Fruit fly (Drosophila melanogaster) whole organism, embryonic: ENCODE results near the gene CG8372.

Experiments
- Atf6 ChIP-seq: fragments of 200-800 bp; sonication (Bioruptor generic); IDR thresholded peaks from 2 replicates; pipeline ENCODE4 v1.3.6; 2022; ENCODE audit warnings: missing biosample characterization, missing genetic modification characterization
- Awh ChIP-seq: fragments of 200-800 bp; sonication (Bioruptor generic); IDR thresholded peaks from 2 replicates; pipeline ENCODE4, ENCODE4 v1.3.6; 2022; ENCODE audit warnings: missing biosample characterization, missing genetic modification characterization
- B-H2 ChIP-seq: fragments of 200-800 bp; sonication (Bioruptor generic); optimal IDR thresholded peaks from 2 replicates; lab custom pipeline; 2018; ENCODE audit warnings: missing biosample characterization, mild to moderate bottlenecking, missing genetic modification characterization
- CG11696 ChIP-seq: fragments of 200-800 bp; sonication (Bioruptor generic); IDR thresholded peaks from 2 replicates; pipeline ENCODE4 v1.3.6; 2022; ENCODE audit warnings: missing biosample characterization, missing genetic modification characterization
- CG12391 ChIP-seq: fragments of 200-800 bp; sonication (Bioruptor generic); optimal IDR thresholded peaks from 3 replicates; lab custom pipeline; 2018; ENCODE audit warnings: missing biosample characterization, mild to moderate bottlenecking, missing genetic modification characterization, moderate library complexity
- CG13775 ChIP-seq: fragments of 200-800 bp; sonication (Bioruptor generic); optimal IDR thresholded peaks from 3 replicates; lab custom pipeline; 2017; ENCODE audit warnings: missing biosample characterization, mild to moderate bottlenecking, missing genetic modification characterization
- CG13894 ChIP-seq: fragments of 200-800 bp; sonication (Bioruptor generic); optimal IDR thresholded peaks from 3 replicates; lab custom pipeline; 2018; ENCODE audit warnings: missing biosample characterization, mild to moderate bottlenecking, missing genetic modification characterization, moderate library complexity
- CG15514 ChIP-seq: fragments of 200-800 bp; sonication (Bioruptor generic); optimal IDR thresholded peaks from 3 replicates; lab custom pipeline; 2017; ENCODE audit warnings: missing biosample characterization, missing genetic modification characterization, mild to moderate bottlenecking, moderate library complexity, missing genetic modification reagents
- CG15696 ChIP-seq: fragments of 200-800 bp; sonication (Bioruptor generic); optimal IDR thresholded peaks from 2 replicates; lab custom pipeline; 2019; ENCODE audit warnings: missing biosample characterization, mild to moderate bottlenecking, missing genetic modification characterization, moderate library complexity
- CG16815 ChIP-seq: fragments of 200-800 bp; sonication (Bioruptor generic); optimal IDR thresholded peaks from 3 replicates; lab custom pipeline; 2017; ENCODE audit warnings: missing biosample characterization, mild to moderate bottlenecking, missing genetic modification characterization
- CG17829 ChIP-seq: fragments of 200-800 bp; optimal IDR thresholded peaks from 2 replicates; lab custom pipeline; 2019; ENCODE audit warnings: missing biosample characterization, mild to moderate bottlenecking, missing genetic modification characterization, moderate library complexity
- CG2678 ChIP-seq: fragments of 200-800 bp; sonication (Bioruptor generic); optimal IDR thresholded peaks from 3 replicates; lab custom pipeline; 2019; ENCODE audit warnings: missing biosample characterization, mild to moderate bottlenecking, missing genetic modification characterization, moderate library complexity
- CG30403 ChIP-seq: fragments of 200-800 bp; sonication (Bioruptor generic); optimal IDR thresholded peaks from 3 replicates; lab custom pipeline; 2016; ENCODE audit warnings: missing biosample characterization, missing genetic modification characterization
- CG31365 ChIP-seq: fragments of 200-800 bp; sonication (Bioruptor generic); optimal IDR thresholded peaks from 2 replicates; lab custom pipeline; 2018; ENCODE audit warnings: missing biosample characterization, mild to moderate bottlenecking, missing genetic modification characterization
- CG32532 ChIP-seq: fragments of 200-800 bp; sonication (Bioruptor generic); IDR thresholded peaks from 2 replicates; pipeline ENCODE4 v1.3.6; 2022; ENCODE audit warnings: missing biosample characterization, missing genetic modification characterization
- CG4707 ChIP-seq: fragments of 200-800 bp; sonication (Bioruptor generic); optimal IDR thresholded peaks from 2 replicates; lab custom pipeline; 2018; ENCODE audit warnings: missing biosample characterization, mild to moderate bottlenecking, missing genetic modification characterization, moderate library complexity
- CG6175 ChIP-seq: fragments of 200-800 bp; sonication (Bioruptor generic); IDR thresholded peaks from 3 replicates; pipeline ENCODE4 v1.3.6; 2022; ENCODE audit warnings: missing biosample characterization, missing genetic modification characterization
- Dek ChIP-seq: fragments of 200-800 bp; sonication (Bioruptor generic); optimal IDR thresholded peaks from 3 replicates; lab custom pipeline; 2019; ENCODE audit warnings: missing biosample characterization, mild to moderate bottlenecking, missing genetic modification characterization, moderate library complexity
- Dp ChIP-seq: fragments of 200-800 bp; sonication (Bioruptor generic); optimal IDR thresholded peaks from 2 replicates; lab custom pipeline; 2018; ENCODE audit warnings: missing biosample characterization, mild to moderate bottlenecking, missing genetic modification characterization, moderate library complexity
- Ets97D ChIP-seq: fragments of 200-800 bp; sonication (Bioruptor generic); optimal IDR thresholded peaks from 3 replicates; lab custom pipeline; 2016; ENCODE audit warnings: missing biosample characterization, missing genetic modification characterization
- Hr51 ChIP-seq, 2 experiments: fragments of 200-800 bp; sonication (Bioruptor generic); optimal IDR thresholded peaks; 2 replicates in 1 of 2; 3 replicates in 1 of 2; lab custom pipeline; 2016 to 2018; ENCODE audit warnings: missing biosample characterization in 2 of 2, missing genetic modification characterization in 2 of 2, mild to moderate bottlenecking in 1 of 2, moderate library complexity in 1 of 2
- Lpt ChIP-seq: fragments of >200 bp; optimal IDR thresholded peaks from 2 replicates; lab custom pipeline; 2018; ENCODE audit warnings: missing biosample characterization, missing genetic modification characterization
- Med ChIP-seq: fragments of 200-800 bp; sonication (Bioruptor generic); peaks from one replicate; lab custom pipeline; 2016; ENCODE audit warnings: missing biosample characterization, missing genetic modification characterization, mild to moderate bottlenecking, inconsistent platforms, moderate library complexity
- NC2β ChIP-seq: fragments of 200-800 bp; sonication (Bioruptor generic); optimal IDR thresholded peaks from 2 replicates; lab custom pipeline; 2016; ENCODE audit warnings: missing biosample characterization, missing genetic modification characterization
- Nf-YA ChIP-seq: fragments of 200-800 bp; sonication (Bioruptor generic); IDR thresholded peaks from 2 replicates; pipeline ENCODE4 v1.3.6; 2022; ENCODE audit warnings: missing biosample characterization, missing genetic modification characterization
- Rfx ChIP-seq: fragments of 200-800 bp; sonication (Bioruptor generic); IDR thresholded peaks from 2 replicates; pipeline ENCODE4 v1.3.6; 2022; ENCODE audit warnings: missing biosample characterization, missing genetic modification characterization
- Rx ChIP-seq: fragments of 200-800 bp; sonication (Bioruptor generic); IDR thresholded peaks from 2 replicates; pipeline ENCODE4 v1.3.6; 2022; ENCODE audit warnings: missing biosample characterization, missing genetic modification characterization
- Sox102F ChIP-seq: fragments of 200-800 bp; sonication (Bioruptor generic); optimal IDR thresholded peaks from 2 replicates; lab custom pipeline; 2018; ENCODE audit warnings: missing biosample characterization, mild to moderate bottlenecking, missing genetic modification characterization, moderate library complexity
- ash1 ChIP-seq: fragments of 200-800 bp; sonication (Bioruptor generic); optimal IDR thresholded peaks from 2 replicates; lab custom pipeline; 2018; ENCODE audit warnings: missing biosample characterization, mild to moderate bottlenecking, missing genetic modification characterization
- br ChIP-seq: fragments of >200 bp; optimal IDR thresholded peaks from 2 replicates; lab custom pipeline; 2017
- cg ChIP-seq: fragments of 200-800 bp; sonication (Bioruptor generic); optimal IDR thresholded peaks from 3 replicates; lab custom pipeline; 2019; ENCODE audit warnings: missing biosample characterization, mild to moderate bottlenecking, missing genetic modification characterization, moderate library complexity
- crol ChIP-seq: fragments of 200-800 bp; sonication (Bioruptor generic); IDR thresholded peaks from 2 replicates; pipeline ENCODE4 v1.3.6; 2022; ENCODE audit warnings: missing biosample characterization, missing genetic modification characterization
- crp ChIP-seq, 2 experiments: fragments of 200-800 bp; sonication (Bioruptor generic); optimal IDR thresholded peaks; 2 replicates in 1 of 2; 3 replicates in 1 of 2; lab custom pipeline; 2017; ENCODE audit warnings: missing biosample characterization in 2 of 2, missing genetic modification characterization in 2 of 2, mild to moderate bottlenecking in 1 of 2, moderate library complexity in 1 of 2
- disco-r ChIP-seq: fragments of 200-800 bp; sonication (Bioruptor generic); optimal IDR thresholded peaks from 2 replicates; lab custom pipeline; 2016; ENCODE audit warnings: missing biosample characterization, missing genetic modification characterization
- dysf ChIP-seq: fragments of 200-800 bp; sonication (Bioruptor generic); IDR thresholded peaks from 3 replicates; pipeline ENCODE4 v1.3.6; 2022; ENCODE audit warnings: missing biosample characterization, missing genetic modification characterization
- gcm2 ChIP-seq: fragments of 200-800 bp; sonication (Bioruptor generic); optimal IDR thresholded peaks from 2 replicates; lab custom pipeline; 2016; ENCODE audit warnings: missing biosample characterization, missing genetic modification characterization
- grau ChIP-seq: fragments of 200-800 bp; optimal IDR thresholded peaks from 3 replicates; lab custom pipeline; 2019; ENCODE audit warnings: missing biosample characterization, mild to moderate bottlenecking, missing genetic modification characterization, moderate library complexity
- kay ChIP-seq: fragments of 200-800 bp; sonication (Bioruptor generic); optimal IDR thresholded peaks from 2 replicates; lab custom pipeline; 2016; ENCODE audit warnings: missing biosample characterization, missing genetic modification characterization
- kni ChIP-seq: fragments of 200-800 bp; sonication (Bioruptor generic); optimal IDR thresholded peaks from 3 replicates; lab custom pipeline; 2017; ENCODE audit warnings: mild to moderate bottlenecking, missing biosample characterization, missing genetic modification reagents, missing genetic modification characterization
- mirr ChIP-seq: fragments of 200-800 bp; sonication (Bioruptor generic); optimal IDR thresholded peaks from 3 replicates; lab custom pipeline; 2018; ENCODE audit warnings: missing biosample characterization, mild to moderate bottlenecking, missing genetic modification characterization
- nau ChIP-seq: fragments of 200-800 bp; sonication (Bioruptor generic); optimal IDR thresholded peaks from 3 replicates; lab custom pipeline; 2017; ENCODE audit warnings: missing biosample characterization, mild to moderate bottlenecking, missing genetic modification characterization, missing genetic modification reagents
- nerfin-2 ChIP-seq: fragments of 200-800 bp; sonication (Bioruptor generic); IDR thresholded peaks from 2 replicates; pipeline ENCODE4 v1.3.6; 2022; ENCODE audit warnings: missing biosample characterization, missing genetic modification characterization; ENCODE audit not compliant: partially characterized antibody
- pb ChIP-seq: fragments of 200-800 bp; sonication (Bioruptor generic); optimal IDR thresholded peaks from 3 replicates; lab custom pipeline; 2016; ENCODE audit warnings: missing biosample characterization, missing genetic modification characterization
- peb ChIP-seq: fragments of 200-800 bp; sonication (Bioruptor generic); IDR thresholded peaks from 2 replicates; pipeline ENCODE4 v1.3.6; 2022; ENCODE audit warnings: missing biosample characterization, missing genetic modification characterization
- pfk ChIP-seq: fragments of 200-800 bp; sonication (Bioruptor generic); optimal IDR thresholded peaks from 2 replicates; lab custom pipeline; 2018; ENCODE audit warnings: missing biosample characterization, mild to moderate bottlenecking, missing genetic modification characterization, moderate library complexity
- rib ChIP-seq: fragments of 200-800 bp; sonication (Bioruptor generic); IDR thresholded peaks from 2 replicates; pipeline ENCODE4 v1.3.6; 2022; ENCODE audit warnings: missing biosample characterization, missing genetic modification characterization
- scrt ChIP-seq: fragments of 200-800 bp; sonication (Bioruptor generic); optimal IDR thresholded peaks from 2 replicates; lab custom pipeline; 2018; ENCODE audit warnings: missing biosample characterization, mild to moderate bottlenecking, missing genetic modification characterization, moderate library complexity
- sim ChIP-seq: fragments of 200-800 bp; sonication (Bioruptor generic); IDR thresholded peaks from 2 replicates; pipeline ENCODE4 v1.3.6; 2022; ENCODE audit warnings: missing biosample characterization, missing genetic modification characterization
- vvl ChIP-seq: fragments of 200-800 bp; sonication (Bioruptor generic); IDR thresholded peaks from 2 replicates; pipeline ENCODE4 v1.3.6; 2022; ENCODE audit warnings: missing biosample characterization, missing genetic modification characterization

Gene CG8372

DNA sequence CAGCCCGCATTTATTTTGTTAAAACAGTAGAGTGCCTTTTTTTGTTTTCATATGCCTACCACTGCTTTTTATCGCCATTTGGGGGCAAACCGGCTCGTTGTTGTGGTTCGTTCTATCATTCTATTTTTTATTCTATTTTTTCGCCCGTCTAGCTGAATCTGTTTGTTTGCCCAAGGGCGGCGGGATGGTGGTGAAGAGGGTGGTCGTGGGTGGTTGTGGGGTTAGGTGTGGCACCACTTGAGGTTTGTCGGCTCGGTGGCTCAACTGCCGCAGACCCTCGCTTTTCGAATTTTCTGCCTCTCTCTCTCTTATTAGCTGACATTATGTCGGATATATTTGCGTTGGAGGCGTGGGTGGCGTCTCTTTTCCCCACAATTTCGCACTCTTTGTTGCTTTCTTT, 41.2 kb downstream of the CG8372 start (continued):
- no peak for TF ChIP-seq CG16815 (GFP tag; lab: Kevin White, UChicago)
- no peak for TF ChIP-seq kni

DNA sequence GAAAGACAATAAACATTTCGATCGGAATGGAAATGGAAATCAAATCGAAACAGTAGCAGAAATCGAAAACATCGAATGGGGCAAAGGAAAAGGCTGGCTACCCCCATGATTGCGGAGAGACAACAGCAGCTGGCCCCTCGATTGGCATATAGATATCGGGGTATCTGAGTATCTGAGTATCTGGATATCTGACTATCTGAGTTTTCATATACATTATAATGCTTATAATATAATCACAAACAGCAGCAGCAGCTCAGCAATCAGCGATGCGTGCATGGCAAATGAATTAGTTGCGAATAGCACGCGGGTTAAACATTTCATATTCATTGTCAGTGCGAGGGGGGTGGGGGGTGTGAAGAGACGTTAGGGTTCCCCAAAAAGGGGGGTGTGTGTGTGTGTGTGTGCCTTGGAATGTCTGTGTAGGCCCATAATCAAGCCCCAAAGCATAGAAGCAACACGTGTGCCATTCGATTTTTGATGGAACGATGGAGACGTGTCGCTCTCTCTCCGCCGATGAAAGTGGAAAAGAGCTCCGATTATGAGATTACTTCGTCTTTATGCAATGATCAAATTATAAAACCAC, 42.0 kb downstream of the CG8372 start:
- peak; percentile 22 for TF ChIP-seq scrt
- TF ChIP-seq Lpt, result no peak
- no peak for TF ChIP-seq kay (GFP tag; lab: Kevin White, UChicago)
- no peak for TF ChIP-seq disco-r (GFP tag; lab: Kevin White, UChicago)
- no peak for TF ChIP-seq CG31365 (tag; lab: Kevin White, UChicago)
- TF ChIP-seq Med (GFP tag; lab: Kevin White, UChicago), result peak; percentile 50
- no peak for TF ChIP-seq pfk (GFP tag; lab: Kevin White, UChicago)
- TF ChIP-seq grau (tag; lab: Kevin White, UChicago), result no peak
- TF ChIP-seq mirr, result peak; percentile 30
- TF ChIP-seq CG12391 (tag; lab: Kevin White, UChicago), result no peak
- peak; percentile 93 for TF ChIP-seq CG13894
- TF ChIP-seq Rfx (GFP tag; lab: Robert Waterston, UW), result peak; percentile 19; the same call in 1 of the 2 replicates
- TF ChIP-seq CG13775 (GFP tag; lab: Kevin White, UChicago), result no peak
- TF ChIP-seq Ets97D (GFP tag; lab: Kevin White, UChicago), result no peak
- no peak for TF ChIP-seq Rx (GFP tag; lab: Robert Waterston, UW)
- no peak for TF ChIP-seq Sox102F (GFP tag; lab: Kevin White, UChicago)
- no peak for TF ChIP-seq nau (GFP tag; lab: Kevin White, UChicago)
- no peak for TF ChIP-seq ash1 (GFP tag; lab: Kevin White, UChicago)
- no peak for TF ChIP-seq peb
- TF ChIP-seq CG17829, result no peak
- no peak for TF ChIP-seq Dek
- no peak for TF ChIP-seq Hr51 (GFP tag; optimal IDR thresholded peaks at IDR 0.05; lab: Kevin White, UChicago)
- TF ChIP-seq CG15696 (tag; lab: Kevin White, UChicago), result no peak
- TF ChIP-seq CG30403, result no peak
- TF ChIP-seq B-H2, result no peak
- no peak for TF ChIP-seq CG15514
- TF ChIP-seq NC2β (GFP tag; lab: Kevin White, UChicago), result no peak
- no peak for TF ChIP-seq CG11696
- TF ChIP-seq CG4707 (GFP tag; lab: Kevin White, UChicago), result no peak
- no peak for TF ChIP-seq Awh (GFP tag; lab: Robert Waterston, UW)
- no peak for TF ChIP-seq Atf6 (GFP tag; lab: Robert Waterston, UW)
- TF ChIP-seq pb (GFP tag; lab: Kevin White, UChicago), result no peak
- TF ChIP-seq Nf-YA (GFP tag; lab: Robert Waterston, UW), result no peak
- TF ChIP-seq sim (GFP tag; lab: Robert Waterston, UW), result no peak
- TF ChIP-seq Dp (GFP tag; lab: Kevin White, UChicago), result no peak
- TF ChIP-seq crol (GFP tag; lab: Robert Waterston, UW), result peak; percentile 83
- TF ChIP-seq cg (GFP tag; lab: Kevin White, UChicago), result peak; percentile 36
- peak; percentile 42; the same call in 1 of the 2 replicates for TF ChIP-seq vvl (GFP tag; lab: Robert Waterston, UW)
- TF ChIP-seq nerfin-2 (GFP tag; lab: Robert Waterston, UW), result no peak
- TF ChIP-seq rib, result 0 out of 2 replicates have a peak, but pooled peaks have one; percentile 35
- TF ChIP-seq CG2678 (tag; lab: Kevin White, UChicago), result no peak
- TF ChIP-seq CG32532 (GFP tag; lab: Robert Waterston, UW), result peak; percentile 43; the same call in 1 of the 2 replicates
- no peak for TF ChIP-seq crp (GFP tag; optimal IDR thresholded peaks at IDR 0.05; lab: Kevin White, UChicago)
- no peak for TF ChIP-seq dysf
- no peak for TF ChIP-seq br (lab: Kevin White, UChicago)
- TF ChIP-seq gcm2 (GFP tag; lab: Kevin White, UChicago), result no peak
- TF ChIP-seq CG6175 (GFP tag; lab: Robert Waterston, UW), result no peak
